Fruit fly (Drosophila melanogaster) whole organism, pupa: ENCODE measurements around the gene CG7970.

Experiments
- CG10348 ChIP-seq: fragments of 200-800 bp; sonication (Bioruptor generic); IDR thresholded peaks from 2 replicates; pipeline ENCODE4 v1.3.6; 2022; ENCODE audit warnings: missing biosample characterization, missing genetic modification characterization
- CG12605 ChIP-seq: fragments of 200-800 bp; sonication (Bioruptor generic); IDR thresholded peaks from 2 replicates; pipeline ENCODE4 v1.3.6; 2022; ENCODE audit warnings: missing biosample characterization, missing genetic modification characterization
- CG13204 ChIP-seq: fragments of 200-800 bp; sonication (Bioruptor generic); optimal IDR thresholded peaks from 2 replicates; lab custom pipeline; 2018; ENCODE audit warnings: missing biosample characterization, mild to moderate bottlenecking, missing genetic modification characterization, moderate library complexity
- CG14655 ChIP-seq: fragments of 200-800 bp; sonication (Bioruptor generic); optimal IDR thresholded peaks from 3 replicates; lab custom pipeline; 2017; ENCODE audit warnings: mild to moderate bottlenecking, missing biosample characterization, missing genetic modification reagents, missing genetic modification characterization
- CG15710 ChIP-seq: fragments of 200-800 bp; sonication (Bioruptor generic); optimal IDR thresholded peaks from 2 replicates; lab custom pipeline; 2018; ENCODE audit warnings: missing biosample characterization, mild to moderate bottlenecking, missing genetic modification characterization, moderate library complexity
- CG17806 ChIP-seq: fragments of 200-800 bp; sonication (Bioruptor generic); optimal IDR thresholded peaks from 2 replicates; lab custom pipeline; 2018; ENCODE audit warnings: missing biosample characterization, mild to moderate bottlenecking, missing genetic modification characterization, moderate library complexity
- CG32121 ChIP-seq: fragments of 200-800 bp; sonication (Bioruptor generic); IDR thresholded peaks from 2 replicates; pipeline ENCODE4 v1.3.6; 2022; ENCODE audit warnings: missing biosample characterization, missing genetic modification characterization
- CG34367 ChIP-seq: fragments of 200-800 bp; sonication (Bioruptor generic); optimal IDR thresholded peaks from 2 replicates; lab custom pipeline; 2018; ENCODE audit warnings: missing biosample characterization, mild to moderate bottlenecking, missing genetic modification characterization
- CG4496 ChIP-seq: fragments of 200-800 bp; sonication (Bioruptor generic); IDR thresholded peaks from 3 replicates; pipeline ENCODE4 v1.3.6; 2022; ENCODE audit warnings: missing biosample characterization, missing genetic modification characterization
- CG8159 ChIP-seq: fragments of 200-800 bp; sonication (Bioruptor generic); optimal IDR thresholded peaks from 3 replicates; lab custom pipeline; 2018; ENCODE audit warnings: missing biosample characterization, mild to moderate bottlenecking, missing genetic modification characterization, moderate library complexity
- CG8301 ChIP-seq: fragments of 200-800 bp; sonication (Bioruptor generic); optimal IDR thresholded peaks from 2 replicates; lab custom pipeline; 2018; ENCODE audit warnings: missing biosample characterization, mild to moderate bottlenecking, missing genetic modification characterization
- CG9948 ChIP-seq: fragments of 200-800 bp; sonication (Bioruptor generic); optimal IDR thresholded peaks from 2 replicates; lab custom pipeline; 2018; ENCODE audit warnings: missing biosample characterization, mild to moderate bottlenecking, missing genetic modification characterization, moderate library complexity
- D1 ChIP-seq: fragments of 200-800 bp; sonication (Bioruptor generic); optimal IDR thresholded peaks from 2 replicates; lab custom pipeline; 2018; ENCODE audit warnings: missing biosample characterization, mild to moderate bottlenecking, missing genetic modification characterization, moderate library complexity
- EcR ChIP-seq: fragments of 200-800 bp; sonication (Bioruptor generic); optimal IDR thresholded peaks from 3 replicates; lab custom pipeline; 2019; ENCODE audit warnings: missing biosample characterization, missing genetic modification characterization, mild to moderate bottlenecking, moderate library complexity, missing genetic modification reagents
- Ets98B ChIP-seq: fragments of 200-800 bp; sonication (Bioruptor generic); IDR thresholded peaks from 2 replicates; pipeline ENCODE4 v1.3.6; 2022; ENCODE audit warnings: missing biosample characterization, missing genetic modification characterization
- Pif1A ChIP-seq: fragments of 200-800 bp; sonication (Bioruptor generic); optimal IDR thresholded peaks from 3 replicates; lab custom pipeline; 2016; ENCODE audit warnings: missing biosample characterization, missing genetic modification characterization
- Pif1B ChIP-seq: fragments of 200-800 bp; sonication (Bioruptor generic); optimal IDR thresholded peaks from 3 replicates; lab custom pipeline; 2016; ENCODE audit warnings: missing biosample characterization, missing genetic modification characterization
- Snoo ChIP-seq: fragments of 200-800 bp; sonication (Bioruptor generic); optimal IDR thresholded peaks from 3 replicates; lab custom pipeline; 2017; ENCODE audit warnings: missing biosample characterization, mild to moderate bottlenecking, missing genetic modification characterization, inconsistent platforms
- fd96Ca ChIP-seq: fragments of 200-800 bp; sonication (Bioruptor generic); IDR thresholded peaks from 3 replicates; pipeline ENCODE4 v1.3.6; 2022; ENCODE audit warnings: missing biosample characterization, missing genetic modification characterization
- gl ChIP-seq: fragments of 200-800 bp; sonication (Bioruptor generic); optimal IDR thresholded peaks from 2 replicates; lab custom pipeline; 2018; ENCODE audit warnings: missing biosample characterization, mild to moderate bottlenecking, missing genetic modification characterization
- rn ChIP-seq: fragments of 200-800 bp; sonication (Bioruptor generic); IDR thresholded peaks from 2 replicates; pipeline ENCODE4 v1.3.6; 2022; ENCODE audit warnings: missing biosample characterization, missing genetic modification characterization

The CG7970 gene

dm6 chr3L:1688161-1688560 is 35.6 kb downstream of the CG7970 start:
- TF ChIP-seq CG8301 (tag; lab: Kevin White, UChicago), result peak; percentile 42
- no peak for TF ChIP-seq CG13204
- peak; percentile 50 for TF ChIP-seq CG14655 (GFP tag; lab: Kevin White, UChicago)
- peak; percentile 22 for TF ChIP-seq CG8159 (tag; lab: Kevin White, UChicago)
- peak; percentile 12 for TF ChIP-seq CG9948 (tag; lab: Kevin White, UChicago)

- TF ChIP-seq CG13204 (peak; percentile 59), EcR (GFP tag; lab: Kevin White, UChicago) (peak; percentile 26), fd96Ca (peak; percentile 49; the same call in 1 of the 3 replicates), CG9948 (tag; lab: Kevin White, UChicago) (no peak), rn (GFP tag; lab: Robert Waterston, UW) (no peak), Ets98B (GFP tag; lab: Robert Waterston, UW) (peak; percentile 28), CG4496 (GFP tag; lab: Robert Waterston, UW) (peak; percentile 89)
Observed at dm6 chr3L:1688569-1688968, 36.0 kb downstream of the CG7970 start.

- TF ChIP-seq CG14655 (GFP tag; lab: Kevin White, UChicago) (peak; percentile 81), CG32121 (GFP tag; lab: Robert Waterston, UW) (peak; percentile 55; the same call in 1 of the 2 replicates), CG17806 (peak; percentile 83), CG12605 (GFP tag; lab: Robert Waterston, UW) (peak; percentile 63), gl (tag; lab: Kevin White, UChicago) (peak; percentile 70), fd96Ca (peak; percentile 86), rn (GFP tag; lab: Robert Waterston, UW) (peak; percentile 44; the same call in 1 of the 2 replicates), CG34367 (tag; lab: Kevin White, UChicago) (peak; percentile 72), Pif1A (GFP tag; lab: Kevin White, UChicago) (peak; percentile 86), CG8159 (tag; lab: Kevin White, UChicago) (peak; percentile 86), CG9948 (tag; lab: Kevin White, UChicago) (peak; percentile 85), EcR (GFP tag; lab: Kevin White, UChicago) (no peak), CG4496 (GFP tag; lab: Robert Waterston, UW) (peak; percentile 86), Snoo (peak; percentile 54), CG13204 (peak; percentile 39), Pif1B (GFP tag; lab: Kevin White, UChicago) (peak; percentile 73), CG15710 (peak; percentile 79), Ets98B (GFP tag; lab: Robert Waterston, UW) (peak; percentile 72), D1 (peak; percentile 28), CG8301 (tag; lab: Kevin White, UChicago) (peak; percentile 77), CG10348 (no peak)
- TF ChIP-seq, all 21 proteins: peak for 19
Observed at dm6 chr3L:1690727-1691413, 38.3 kb downstream of the CG7970 start.

dm6 chr3L:1692122-1692786 is 39.7 kb downstream of the CG7970 start:
- TF ChIP-seq Ets98B (GFP tag; lab: Robert Waterston, UW), result peak; percentile 76
- TF ChIP-seq CG9948 (tag; lab: Kevin White, UChicago), result peak; percentile 91
- peak; percentile 92 for TF ChIP-seq CG15710
- peak; percentile 56 for TF ChIP-seq D1
- peak; percentile 89 for TF ChIP-seq fd96Ca
- TF ChIP-seq CG4496 (GFP tag; lab: Robert Waterston, UW), result peak; percentile 90
- peak; percentile 87 for TF ChIP-seq Snoo
- peak; percentile 80 for TF ChIP-seq rn (GFP tag; lab: Robert Waterston, UW)
- peak; percentile 83 for TF ChIP-seq CG13204
- TF ChIP-seq gl (tag; lab: Kevin White, UChicago), result peak; percentile 90
- TF ChIP-seq CG17806, result peak; percentile 78
- peak; percentile 81 for TF ChIP-seq CG8301 (tag; lab: Kevin White, UChicago)
- TF ChIP-seq CG32121 (GFP tag; lab: Robert Waterston, UW), result peak; percentile 63
- TF ChIP-seq CG34367 (tag; lab: Kevin White, UChicago), result peak; percentile 90
- peak; percentile 78 for TF ChIP-seq CG14655 (GFP tag; lab: Kevin White, UChicago)
- no peak for TF ChIP-seq CG10348
- peak; percentile 70 for TF ChIP-seq CG12605 (GFP tag; lab: Robert Waterston, UW)
- TF ChIP-seq CG8159 (tag; lab: Kevin White, UChicago), result peak; percentile 88
- peak; percentile 88 for TF ChIP-seq Pif1A (GFP tag; lab: Kevin White, UChicago)
- TF ChIP-seq EcR (GFP tag; lab: Kevin White, UChicago), result peak; percentile 76
- TF ChIP-seq Pif1B (GFP tag; lab: Kevin White, UChicago), result peak; percentile 81

- TF ChIP-seq CG14655 (GFP tag; lab: Kevin White, UChicago) (peak; percentile 61), CG12605 (GFP tag; lab: Robert Waterston, UW) (no peak), Pif1B (GFP tag; lab: Kevin White, UChicago) (no peak), gl (tag; lab: Kevin White, UChicago) (peak; percentile 10), rn (GFP tag; lab: Robert Waterston, UW) (no peak), CG4496 (GFP tag; lab: Robert Waterston, UW) (no peak), fd96Ca (no peak), CG9948 (tag; lab: Kevin White, UChicago) (peak; percentile 56), Pif1A (GFP tag; lab: Kevin White, UChicago) (no peak), CG34367 (tag; lab: Kevin White, UChicago) (peak; percentile 36), CG8301 (tag; lab: Kevin White, UChicago) (peak; percentile 33), CG13204 (no peak), Ets98B (GFP tag; lab: Robert Waterston, UW) (no peak), CG15710 (peak; percentile 44), Snoo (no peak), CG8159 (tag; lab: Kevin White, UChicago) (peak; percentile 74), EcR (GFP tag; lab: Kevin White, UChicago) (no peak), D1 (no peak), CG32121 (GFP tag; lab: Robert Waterston, UW) (no peak), CG17806 (peak; percentile 70), CG10348 (no peak)
Observed at dm6 chr3L:1692859-1693258, 40.3 kb downstream of the CG7970 start.
